Fruit fly (Drosophila melanogaster) whole organism, wandering third instar larva: ENCODE data around the gene Cyp316a1.

Source experiments
- Abd-B ChIP-seq: fragments of >200 bp; optimal IDR thresholded peaks from 2 replicates; lab custom pipeline; 2017; ENCODE audit warnings: missing biosample characterization, missing genetic modification characterization
- CG32264 ChIP-seq: fragments of 200-800 bp; sonication (Bioruptor generic); optimal IDR thresholded peaks from 2 replicates; lab custom pipeline; 2016; ENCODE audit warnings: missing biosample characterization, missing genetic modification characterization
- CrebA ChIP-seq: fragments of 200-800 bp; sonication (Bioruptor generic); optimal IDR thresholded peaks from 2 replicates; lab custom pipeline; 2016; ENCODE audit warnings: missing biosample characterization, mild to moderate bottlenecking, missing genetic modification characterization, borderline replicate concordance
- Dfd ChIP-seq: fragments of >200 bp; optimal IDR thresholded peaks from 2 replicates; lab custom pipeline; 2017; ENCODE audit warnings: missing biosample characterization, missing genetic modification characterization
- Dif ChIP-seq: fragments of 200-275, 200-300 bp; sonication (Bioruptor generic); optimal IDR thresholded peaks from 2 replicates; lab custom pipeline; 2018; ENCODE audit warnings: missing biosample characterization, missing genetic modification characterization; ENCODE audit not compliant: partially characterized antibody
- GATAd ChIP-seq: sonication (Bioruptor generic); optimal IDR thresholded peaks from 2 replicates; lab custom pipeline; 2016; ENCODE audit warnings: missing biosample characterization, missing genetic modification characterization
- HLH106 ChIP-seq: fragments of 200-800 bp; optimal IDR thresholded peaks from 3 replicates; lab custom pipeline; 2019; ENCODE audit warnings: missing biosample characterization, mild to moderate bottlenecking, missing genetic modification characterization, moderate library complexity
- Hnf4 ChIP-seq: fragments of 200-800 bp; sonication (Bioruptor generic); optimal IDR thresholded peaks from 2 replicates; lab custom pipeline; 2016; ENCODE audit warnings: missing biosample characterization, mild to moderate bottlenecking, missing genetic modification characterization
- Hr78 ChIP-seq: fragments of >200 bp; optimal IDR thresholded peaks from 2 replicates; lab custom pipeline; 2017; ENCODE audit warnings: missing biosample characterization, missing genetic modification characterization
- Hr83 ChIP-seq: fragments of 200-300 bp; sonication (Bioruptor generic); optimal IDR thresholded peaks from 2 replicates; lab custom pipeline; 2016; ENCODE audit warnings: missing biosample characterization, mild to moderate bottlenecking, missing genetic modification characterization, moderate library complexity; ENCODE audit not compliant: poor library complexity, severe bottlenecking
- Jra ChIP-seq: sonication (Bioruptor generic); optimal IDR thresholded peaks from 2 replicates; lab custom pipeline; 2016; ENCODE audit warnings: missing biosample characterization, missing genetic modification characterization
- N ChIP-seq: fragments of >200 bp; optimal IDR thresholded peaks from 2 replicates; lab custom pipeline; 2018; ENCODE audit warnings: missing biosample characterization, missing external identifiers, missing genetic modification characterization
- OdsH ChIP-seq: fragments of 200-800 bp; sonication (Bioruptor generic); optimal IDR thresholded peaks from 2 replicates; lab custom pipeline; 2016; ENCODE audit warnings: missing biosample characterization, mild to moderate bottlenecking, missing genetic modification characterization
- Rel ChIP-seq, 2 experiments: fragments of 200-800 bp; sonication (Bioruptor generic) in 1 of 2; optimal IDR thresholded peaks; 2 replicates in 1 of 2; 3 replicates in 1 of 2; lab custom pipeline; 2016 to 2019; ENCODE audit warnings: mild to moderate bottlenecking in 2 of 2, missing biosample characterization in 2 of 2, missing genetic modification characterization in 2 of 2, moderate library complexity in 1 of 2
- Sp1 ChIP-seq: fragments of 200-800 bp; sonication (Bioruptor generic); optimal IDR thresholded peaks from 3 replicates; lab custom pipeline; 2019; ENCODE audit warnings: missing biosample characterization, mild to moderate bottlenecking, missing genetic modification characterization, moderate library complexity
- Vsx2 ChIP-seq: fragments of 200-300, 225-300 bp; sonication (Bioruptor generic); optimal IDR thresholded peaks from 2 replicates; lab custom pipeline; 2018; ENCODE audit warnings: missing biosample characterization, missing genetic modification characterization; ENCODE audit not compliant: partially characterized antibody
- br ChIP-seq: fragments of 200-800 bp; sonication (Bioruptor generic); optimal IDR thresholded peaks from 2 replicates; lab custom pipeline; 2016; ENCODE audit warnings: missing biosample characterization, missing genetic modification characterization
- brk ChIP-seq: fragments of 200-800 bp; sonication (Bioruptor generic); optimal IDR thresholded peaks from 2 replicates; lab custom pipeline; 2016; ENCODE audit warnings: missing biosample characterization, mild to moderate bottlenecking, missing genetic modification characterization
- dmrt93B ChIP-seq: fragments of 200-800 bp; sonication (Bioruptor generic); optimal IDR thresholded peaks from 2 replicates; lab custom pipeline; 2018; ENCODE audit warnings: missing biosample characterization, mild to moderate bottlenecking, missing genetic modification characterization
- dsf ChIP-seq: sonication (Bioruptor generic); optimal IDR thresholded peaks from 2 replicates; lab custom pipeline; 2016; ENCODE audit warnings: missing biosample characterization, missing genetic modification characterization, borderline replicate concordance
- ey ChIP-seq: fragments of 200-800 bp; sonication (Bioruptor generic); optimal IDR thresholded peaks from 2 replicates; lab custom pipeline; 2016; ENCODE audit warnings: missing biosample characterization, missing genetic modification characterization
- foxo ChIP-seq, 2 experiments: fragments of 200-800 bp; sonication (Bioruptor generic); optimal IDR thresholded peaks; 2 replicates in 1 of 2; 3 replicates in 1 of 2; lab custom pipeline; 2016 to 2017; ENCODE audit warnings: missing biosample characterization in 2 of 2, missing genetic modification characterization in 2 of 2
- fru ChIP-seq: fragments of 200-800 bp; sonication (Bioruptor generic); optimal IDR thresholded peaks from 3 replicates; lab custom pipeline; 2016; ENCODE audit warnings: missing biosample characterization, mild to moderate bottlenecking, missing genetic modification characterization
- h ChIP-seq: fragments of 200-800 bp; sonication (Bioruptor generic); optimal IDR thresholded peaks from 3 replicates; lab custom pipeline; 2016; ENCODE audit warnings: missing biosample characterization, mild to moderate bottlenecking, missing genetic modification characterization
- lola ChIP-seq: fragments of >200 bp; optimal IDR thresholded peaks from 2 replicates; lab custom pipeline; 2017; ENCODE audit warnings: missing biosample characterization, missing genetic modification characterization
- pan ChIP-seq: fragments of >200 bp; optimal IDR thresholded peaks from 2 replicates; lab custom pipeline; 2017
- psq ChIP-seq: fragments of 200-800 bp; sonication (Bioruptor generic); optimal IDR thresholded peaks from 3 replicates; lab custom pipeline; 2017; ENCODE audit warnings: missing biosample characterization, mild to moderate bottlenecking, missing genetic modification characterization, moderate library complexity
- rgr ChIP-seq: fragments of 200-800 bp; sonication (Bioruptor generic); optimal IDR thresholded peaks from 3 replicates; lab custom pipeline; 2016; ENCODE audit warnings: missing biosample characterization, mild to moderate bottlenecking, missing genetic modification characterization
- sage ChIP-seq: fragments of 200-800 bp; sonication (Bioruptor generic); optimal IDR thresholded peaks from 2 replicates; lab custom pipeline; 2016; ENCODE audit warnings: missing biosample characterization, mild to moderate bottlenecking, missing genetic modification characterization
- sv ChIP-seq: fragments of 200-800 bp; sonication (Bioruptor generic); optimal IDR thresholded peaks from 3 replicates; lab custom pipeline; 2016; ENCODE audit warnings: missing biosample characterization, missing genetic modification characterization
- tai ChIP-seq: sonication (Bioruptor generic); optimal IDR thresholded peaks from 2 replicates; lab custom pipeline; 2016; ENCODE audit warnings: missing biosample characterization, missing genetic modification characterization
- woc ChIP-seq: sonication (Bioruptor generic); optimal IDR thresholded peaks from 2 replicates; lab custom pipeline; 2016; ENCODE audit warnings: missing biosample characterization, mild to moderate bottlenecking, missing genetic modification characterization

Cyp316a1 gene

dm6 chr3L:7529081-7530021 is 37.7 kb downstream of the Cyp316a1 start (continued):
- no peak for TF ChIP-seq sage
- TF ChIP-seq Jra (GFP tag; lab: Kevin White, UChicago) = peak; percentile 91
- no peak for TF ChIP-seq Dfd (GFP tag; lab: Kevin White, UChicago)
- no peak for TF ChIP-seq woc (GFP tag; lab: Kevin White, UChicago)
- TF ChIP-seq Hr78 (GFP tag; lab: Kevin White, UChicago) = no peak
- peak; percentile 46 for TF ChIP-seq h (GFP tag; lab: Kevin White, UChicago)
- no peak for TF ChIP-seq dmrt93B (GFP tag; lab: Kevin White, UChicago)
- peak; percentile 48 for TF ChIP-seq rgr (GFP tag; lab: Kevin White, UChicago)
- no peak for TF ChIP-seq br (GFP tag; lab: Kevin White, UChicago)
- no peak for TF ChIP-seq sv (GFP tag; lab: Kevin White, UChicago)
- TF ChIP-seq Abd-B (GFP tag; lab: Kevin White, UChicago) = no peak
- no peak for TF ChIP-seq GATAd (GFP tag; lab: Kevin White, UChicago)
- no peak for TF ChIP-seq dsf (GFP tag; lab: Kevin White, UChicago)
- TF ChIP-seq CG32264 = no peak
- TF ChIP-seq lola (GFP tag; lab: Kevin White, UChicago) = no peak
- peak; percentile 21 for TF ChIP-seq HLH106
- no peak for TF ChIP-seq Dif

dm6 chr3L:7530461-7531338 is 39.0 kb downstream of the Cyp316a1 start:
- TF ChIP-seq CrebA (peak; percentile 60), sv (GFP tag; lab: Kevin White, UChicago) (no peak), Hr78 (GFP tag; lab: Kevin White, UChicago) (no peak), Rel (GFP tag; optimal IDR thresholded peaks at IDR 0.05; lab: Kevin White, UChicago) (no peak), Rel (tag; optimal IDR thresholded peaks at IDR 0.05; lab: Kevin White, UChicago) (peak; percentile 17), pan (lab: Kevin White, UChicago) (no peak), br (GFP tag; lab: Kevin White, UChicago) (peak; percentile 41), foxo (GFP tag; optimal IDR thresholded peaks at IDR 0.05; lab: Kevin White, UChicago) (peak in 1 of 2 experiments; percentile 46), Jra (GFP tag; lab: Kevin White, UChicago) (no peak), rgr (GFP tag; lab: Kevin White, UChicago) (peak; percentile 48), psq (peak; percentile 4), GATAd (GFP tag; lab: Kevin White, UChicago) (no peak), OdsH (GFP tag; lab: Kevin White, UChicago) (no peak), fru (GFP tag; lab: Kevin White, UChicago) (peak; percentile 73), Hr83 (GFP tag; lab: Kevin White, UChicago) (peak; percentile 34), N (no peak), ey (no peak), HLH106 (no peak), sage (no peak), Hnf4 (GFP tag; lab: Kevin White, UChicago) (peak; percentile 25), Abd-B (GFP tag; lab: Kevin White, UChicago) (no peak), lola (GFP tag; lab: Kevin White, UChicago) (no peak), dmrt93B (GFP tag; lab: Kevin White, UChicago) (no peak), brk (peak; percentile 54), h (GFP tag; lab: Kevin White, UChicago) (peak; percentile 44), tai (GFP tag; lab: Kevin White, UChicago) (peak; percentile 53)

- no peak for TF ChIP-seq Jra (GFP tag; lab: Kevin White, UChicago)
- no peak for TF ChIP-seq CG32264
- no peak for TF ChIP-seq rgr (GFP tag; lab: Kevin White, UChicago)
- no peak for TF ChIP-seq Sp1 (GFP tag; lab: Kevin White, UChicago)
- TF ChIP-seq N = no peak
- no peak for TF ChIP-seq Dif
- TF ChIP-seq OdsH (GFP tag; lab: Kevin White, UChicago) = no peak
- no peak for TF ChIP-seq CrebA
- no peak for TF ChIP-seq Vsx2
- no peak for TF ChIP-seq brk
- no peak for TF ChIP-seq ey
These were observed 48.1 kb downstream of the Cyp316a1 start, which contains the start of gene CG16998 for dm6 chr3L:7539736-7540135. Gene CG16998 (minus strand): TSS chr3L:7539836.
